Fruit fly (Drosophila melanogaster) whole organism, pupa: ENCODE measurements around the gene CG13609.

ENCODE experiments used
- CG10348 ChIP-seq: fragments of 200-800 bp; sonication (Bioruptor generic); IDR thresholded peaks from 2 replicates; pipeline ENCODE4 v1.3.6; 2022; ENCODE audit warnings: missing biosample characterization, missing genetic modification characterization
- CG12605 ChIP-seq: fragments of 200-800 bp; sonication (Bioruptor generic); IDR thresholded peaks from 2 replicates; pipeline ENCODE4 v1.3.6; 2022; ENCODE audit warnings: missing biosample characterization, missing genetic modification characterization
- CG13204 ChIP-seq: fragments of 200-800 bp; sonication (Bioruptor generic); optimal IDR thresholded peaks from 2 replicates; lab custom pipeline; 2018; ENCODE audit warnings: missing biosample characterization, mild to moderate bottlenecking, missing genetic modification characterization, moderate library complexity
- CG14655 ChIP-seq: fragments of 200-800 bp; sonication (Bioruptor generic); optimal IDR thresholded peaks from 3 replicates; lab custom pipeline; 2017; ENCODE audit warnings: mild to moderate bottlenecking, missing biosample characterization, missing genetic modification reagents, missing genetic modification characterization
- CG15710 ChIP-seq: fragments of 200-800 bp; sonication (Bioruptor generic); optimal IDR thresholded peaks from 2 replicates; lab custom pipeline; 2018; ENCODE audit warnings: missing biosample characterization, mild to moderate bottlenecking, missing genetic modification characterization, moderate library complexity
- CG17806 ChIP-seq: fragments of 200-800 bp; sonication (Bioruptor generic); optimal IDR thresholded peaks from 2 replicates; lab custom pipeline; 2018; ENCODE audit warnings: missing biosample characterization, mild to moderate bottlenecking, missing genetic modification characterization, moderate library complexity
- CG32121 ChIP-seq: fragments of 200-800 bp; sonication (Bioruptor generic); IDR thresholded peaks from 2 replicates; pipeline ENCODE4 v1.3.6; 2022; ENCODE audit warnings: missing biosample characterization, missing genetic modification characterization
- CG34367 ChIP-seq: fragments of 200-800 bp; sonication (Bioruptor generic); optimal IDR thresholded peaks from 2 replicates; lab custom pipeline; 2018; ENCODE audit warnings: missing biosample characterization, mild to moderate bottlenecking, missing genetic modification characterization
- CG4496 ChIP-seq: fragments of 200-800 bp; sonication (Bioruptor generic); IDR thresholded peaks from 3 replicates; pipeline ENCODE4 v1.3.6; 2022; ENCODE audit warnings: missing biosample characterization, missing genetic modification characterization
- CG8159 ChIP-seq: fragments of 200-800 bp; sonication (Bioruptor generic); optimal IDR thresholded peaks from 3 replicates; lab custom pipeline; 2018; ENCODE audit warnings: missing biosample characterization, mild to moderate bottlenecking, missing genetic modification characterization, moderate library complexity
- CG8301 ChIP-seq: fragments of 200-800 bp; sonication (Bioruptor generic); optimal IDR thresholded peaks from 2 replicates; lab custom pipeline; 2018; ENCODE audit warnings: missing biosample characterization, mild to moderate bottlenecking, missing genetic modification characterization
- CG9948 ChIP-seq: fragments of 200-800 bp; sonication (Bioruptor generic); optimal IDR thresholded peaks from 2 replicates; lab custom pipeline; 2018; ENCODE audit warnings: missing biosample characterization, mild to moderate bottlenecking, missing genetic modification characterization, moderate library complexity
- D1 ChIP-seq: fragments of 200-800 bp; sonication (Bioruptor generic); optimal IDR thresholded peaks from 2 replicates; lab custom pipeline; 2018; ENCODE audit warnings: missing biosample characterization, mild to moderate bottlenecking, missing genetic modification characterization, moderate library complexity
- EcR ChIP-seq: fragments of 200-800 bp; sonication (Bioruptor generic); optimal IDR thresholded peaks from 3 replicates; lab custom pipeline; 2019; ENCODE audit warnings: missing biosample characterization, missing genetic modification characterization, mild to moderate bottlenecking, moderate library complexity, missing genetic modification reagents
- Ets98B ChIP-seq: fragments of 200-800 bp; sonication (Bioruptor generic); IDR thresholded peaks from 2 replicates; pipeline ENCODE4 v1.3.6; 2022; ENCODE audit warnings: missing biosample characterization, missing genetic modification characterization
- Pif1A ChIP-seq: fragments of 200-800 bp; sonication (Bioruptor generic); optimal IDR thresholded peaks from 3 replicates; lab custom pipeline; 2016; ENCODE audit warnings: missing biosample characterization, missing genetic modification characterization
- Pif1B ChIP-seq: fragments of 200-800 bp; sonication (Bioruptor generic); optimal IDR thresholded peaks from 3 replicates; lab custom pipeline; 2016; ENCODE audit warnings: missing biosample characterization, missing genetic modification characterization
- Snoo ChIP-seq: fragments of 200-800 bp; sonication (Bioruptor generic); optimal IDR thresholded peaks from 3 replicates; lab custom pipeline; 2017; ENCODE audit warnings: missing biosample characterization, mild to moderate bottlenecking, missing genetic modification characterization, inconsistent platforms
- fd96Ca ChIP-seq: fragments of 200-800 bp; sonication (Bioruptor generic); IDR thresholded peaks from 3 replicates; pipeline ENCODE4 v1.3.6; 2022; ENCODE audit warnings: missing biosample characterization, missing genetic modification characterization
- gl ChIP-seq: fragments of 200-800 bp; sonication (Bioruptor generic); optimal IDR thresholded peaks from 2 replicates; lab custom pipeline; 2018; ENCODE audit warnings: missing biosample characterization, mild to moderate bottlenecking, missing genetic modification characterization
- rn ChIP-seq: fragments of 200-800 bp; sonication (Bioruptor generic); IDR thresholded peaks from 2 replicates; pipeline ENCODE4 v1.3.6; 2022; ENCODE audit warnings: missing biosample characterization, missing genetic modification characterization

CG13609 gene

DNA sequence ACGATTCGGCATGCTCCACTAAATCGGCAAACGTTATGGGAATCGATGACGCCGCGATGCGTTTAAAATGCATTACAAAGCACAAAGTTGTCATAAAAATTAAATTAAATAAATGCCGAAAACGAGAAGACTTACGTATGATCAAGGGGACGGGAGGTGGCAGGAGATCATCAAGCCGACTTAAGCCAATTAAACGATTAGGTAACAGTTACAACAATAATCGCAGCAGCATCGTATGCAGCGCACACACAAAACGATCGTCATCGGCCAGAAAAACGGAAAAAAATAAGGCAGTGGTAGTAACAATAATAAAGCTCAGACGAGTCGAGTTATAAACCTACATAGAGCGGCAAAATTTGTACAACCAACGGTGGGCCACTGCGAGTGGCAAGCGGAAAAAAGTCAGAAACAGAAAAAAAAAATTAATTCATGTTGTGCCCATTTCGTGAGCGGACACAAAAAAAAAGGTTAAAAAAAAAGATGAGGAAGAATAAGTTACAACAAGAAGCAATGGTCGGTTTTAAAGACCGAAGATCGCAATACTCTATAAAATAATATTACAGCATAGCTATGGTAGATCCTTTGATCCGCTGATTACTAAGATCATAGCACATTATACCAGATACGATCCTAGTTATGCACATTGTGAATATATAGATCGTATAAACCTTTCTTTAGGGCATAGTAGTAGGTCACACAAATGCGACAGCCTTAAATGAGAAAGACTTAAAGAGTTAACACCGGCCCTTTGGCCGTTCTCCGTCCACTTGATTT lies 20.3 kb upstream of the CG13609 start:
- peak; percentile 24 for TF ChIP-seq CG17806
- TF ChIP-seq CG34367, result peak; percentile 43
- peak; percentile 38 for TF ChIP-seq Pif1B (GFP tag; lab: Kevin White, UChicago)
- TF ChIP-seq EcR (GFP tag; lab: Kevin White, UChicago), result no peak
- TF ChIP-seq CG9948 (tag; lab: Kevin White, UChicago), result peak; percentile 8
- peak; percentile 21 for TF ChIP-seq CG14655 (GFP tag; lab: Kevin White, UChicago)
- TF ChIP-seq CG10348 (GFP tag; lab: Robert Waterston, UW), result no peak
- TF ChIP-seq CG8301 (tag; lab: Kevin White, UChicago), result peak; percentile 3
- peak; percentile 57 for TF ChIP-seq Snoo (tag; lab: Kevin White, UChicago)
- no peak for TF ChIP-seq gl (tag; lab: Kevin White, UChicago)
- TF ChIP-seq Pif1A (GFP tag; lab: Kevin White, UChicago), result peak; percentile 47
- TF ChIP-seq CG12605 (GFP tag; lab: Robert Waterston, UW), result peak; percentile 39; the same call in 1 of the 2 replicates
- TF ChIP-seq CG13204 (GFP tag; lab: Kevin White, UChicago), result no peak
- no peak for TF ChIP-seq CG32121 (GFP tag; lab: Robert Waterston, UW)
- peak; percentile 33 for TF ChIP-seq CG15710
- TF ChIP-seq CG8159 (tag; lab: Kevin White, UChicago), result peak; percentile 40
- peak; percentile 9; the same call in 1 of the 3 replicates for TF ChIP-seq CG4496 (GFP tag; lab: Robert Waterston, UW)
- no peak for TF ChIP-seq Ets98B (GFP tag; lab: Robert Waterston, UW)
- TF ChIP-seq rn, result no peak
- TF ChIP-seq D1 (tag; lab: Kevin White, UChicago), result no peak
- peak; percentile 34; the same call in 1 of the 3 replicates for TF ChIP-seq fd96Ca
- TF ChIP-seq, all 21 proteins: peak for 13

DNA sequence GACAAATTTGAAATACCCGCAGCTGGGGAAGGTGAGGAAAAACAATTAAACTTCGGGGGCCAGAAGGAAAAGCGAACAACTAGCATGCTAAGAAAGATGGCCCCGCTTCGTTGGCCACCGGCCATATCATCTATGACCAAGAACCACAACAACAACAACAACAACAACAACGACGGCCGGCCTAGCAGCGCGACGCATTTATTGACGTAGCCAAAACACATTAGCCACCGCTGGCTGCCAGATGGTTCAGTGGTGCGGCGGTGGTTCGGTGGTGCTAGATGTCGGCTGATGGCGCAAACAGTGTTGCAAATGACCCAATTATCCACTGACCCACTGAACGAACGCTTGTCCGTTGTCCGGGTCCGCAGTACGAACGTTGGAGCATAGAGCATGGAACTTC lies 13.2 kb upstream of the CG13609 start:
- no peak for TF ChIP-seq CG4496 (GFP tag; lab: Robert Waterston, UW)
- no peak for TF ChIP-seq gl (tag; lab: Kevin White, UChicago)
- no peak for TF ChIP-seq EcR (GFP tag; lab: Kevin White, UChicago)
- no peak for TF ChIP-seq rn
- no peak for TF ChIP-seq fd96Ca
- no peak for TF ChIP-seq CG8301 (tag; lab: Kevin White, UChicago)
- TF ChIP-seq Snoo (tag; lab: Kevin White, UChicago), result no peak
- TF ChIP-seq CG17806, result no peak
- no peak for TF ChIP-seq Pif1B (GFP tag; lab: Kevin White, UChicago)
- TF ChIP-seq CG10348 (GFP tag; lab: Robert Waterston, UW), result no peak
- no peak for TF ChIP-seq Pif1A (GFP tag; lab: Kevin White, UChicago)

DNA sequence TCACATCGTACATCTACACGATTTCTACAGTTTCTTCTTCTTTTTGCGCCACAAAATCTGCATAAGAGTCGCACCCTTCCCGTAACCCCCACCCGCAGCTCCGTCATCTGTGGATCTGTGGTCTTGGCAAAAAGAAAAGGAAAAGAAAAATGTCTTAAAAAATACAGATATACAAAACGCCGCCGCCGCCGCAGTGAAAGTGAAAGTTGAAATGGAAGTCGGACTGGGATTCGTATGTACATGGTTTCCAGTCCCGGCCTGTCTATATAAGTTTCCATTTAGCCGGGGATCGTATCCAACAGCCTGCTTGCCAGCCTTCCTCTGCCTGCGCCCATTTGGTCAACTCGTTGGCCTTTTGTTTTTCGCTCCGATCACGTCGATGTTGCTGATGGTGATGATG lies 10.8 kb upstream of the CG13609 start:
- no peak for TF ChIP-seq CG32121 (GFP tag; lab: Robert Waterston, UW)
- no peak for TF ChIP-seq CG9948 (tag; lab: Kevin White, UChicago)

DNA sequence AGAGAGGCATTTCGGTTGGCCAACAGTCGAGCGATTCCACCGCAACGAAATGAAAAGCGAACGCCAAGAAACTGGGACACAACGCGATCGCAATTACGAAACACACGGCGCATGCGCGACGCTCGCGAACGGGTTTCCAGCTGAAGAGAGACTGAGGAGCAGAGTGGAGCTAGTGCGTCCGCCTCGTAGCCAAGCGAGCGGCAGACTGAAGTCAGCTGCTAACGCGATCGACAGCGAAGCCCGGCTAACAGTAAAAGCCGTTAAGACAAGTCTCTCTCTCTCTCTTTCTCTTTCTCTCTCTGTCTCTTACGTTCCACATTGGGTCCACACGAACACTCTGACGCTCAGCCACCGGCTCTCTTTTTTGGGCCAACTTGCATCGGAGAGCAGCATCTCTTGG lies 8.3 kb upstream of the CG13609 start, which contains the start of gene CG17786:
CG17786 (minus strand) TSS at position 154 of the 400 bp plus-strand sequence.
- TF ChIP-seq CG34367 (no peak), CG4496 (GFP tag; lab: Robert Waterston, UW) (peak; percentile 29; the same call in 2 of the 3 replicates), fd96Ca (0 out of 3 replicates have a peak, but pooled peaks have one; percentile 22), CG8301 (tag; lab: Kevin White, UChicago) (no peak), CG10348 (GFP tag; lab: Robert Waterston, UW) (no peak), EcR (GFP tag; lab: Kevin White, UChicago) (peak; percentile 31), Ets98B (GFP tag; lab: Robert Waterston, UW) (peak; percentile 48; the same call in 1 of the 2 replicates), CG8159 (tag; lab: Kevin White, UChicago) (no peak), Snoo (tag; lab: Kevin White, UChicago) (peak; percentile 40), CG17806 (no peak), CG9948 (tag; lab: Kevin White, UChicago) (no peak), CG12605 (GFP tag; lab: Robert Waterston, UW) (peak; percentile 61; the same call in 1 of the 2 replicates), Pif1A (GFP tag; lab: Kevin White, UChicago) (peak; percentile 12), D1 (tag; lab: Kevin White, UChicago) (no peak), CG32121 (GFP tag; lab: Robert Waterston, UW) (peak; percentile 43; the same call in 1 of the 2 replicates), gl (tag; lab: Kevin White, UChicago) (no peak), CG14655 (GFP tag; lab: Kevin White, UChicago) (no peak), Pif1B (GFP tag; lab: Kevin White, UChicago) (no peak), rn (no peak), CG13204 (GFP tag; lab: Kevin White, UChicago) (peak; percentile 82), CG15710 (no peak)
- TF ChIP-seq, all 21 proteins: peak for 9

DNA sequence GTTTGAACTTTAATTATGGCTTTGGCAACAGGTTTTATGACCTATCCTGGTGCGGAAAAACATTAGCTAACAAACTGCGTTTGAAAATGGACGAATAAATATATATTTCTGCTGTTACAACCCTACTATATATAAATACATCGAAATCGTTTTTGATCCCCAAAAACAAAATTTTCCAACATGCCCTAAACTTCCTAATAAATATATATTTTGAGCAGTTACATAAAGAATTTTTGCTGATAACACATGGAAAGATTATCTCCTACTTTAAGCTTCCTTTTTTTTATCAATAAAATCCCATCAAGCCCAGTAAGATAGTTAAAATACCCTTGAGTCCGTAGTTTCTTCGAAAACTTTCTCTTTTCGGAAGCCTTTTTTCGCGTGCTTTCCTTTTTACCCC lies 7.7 kb upstream of the CG13609 start:
- TF ChIP-seq CG8301 (tag; lab: Kevin White, UChicago) (peak; percentile 1), EcR (GFP tag; lab: Kevin White, UChicago) (no peak)

DNA sequence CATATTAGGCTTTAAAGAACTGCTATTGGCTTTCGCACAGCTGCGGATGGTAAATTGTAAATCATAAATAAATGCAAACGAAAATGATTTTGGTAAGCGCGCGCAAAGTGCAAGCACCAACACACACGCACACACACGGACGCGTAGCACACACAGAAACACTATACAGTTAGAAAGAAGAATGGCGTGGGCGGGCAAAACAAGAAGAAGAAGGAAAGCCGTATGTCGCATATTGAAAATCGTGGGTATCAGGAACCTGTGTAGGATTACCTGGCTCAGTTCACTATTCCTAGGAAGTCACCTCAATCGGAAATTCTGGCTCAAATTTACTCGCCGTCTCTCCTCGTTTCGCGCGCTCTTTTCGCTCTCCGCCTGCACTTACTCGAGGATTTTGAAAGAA lies 6.0 kb upstream of the CG13609 start, which contains the start of gene cav:
cav (plus strand) TSS at position 259 of the 400 bp plus-strand sequence.
- TF ChIP-seq CG14655 (GFP tag; lab: Kevin White, UChicago), result no peak
- no peak for TF ChIP-seq Pif1B (GFP tag; lab: Kevin White, UChicago)
- no peak for TF ChIP-seq CG12605 (GFP tag; lab: Robert Waterston, UW)
- TF ChIP-seq CG8301 (tag; lab: Kevin White, UChicago), result no peak
- TF ChIP-seq CG34367, result no peak
- no peak for TF ChIP-seq CG9948 (tag; lab: Kevin White, UChicago)
- TF ChIP-seq CG8159 (tag; lab: Kevin White, UChicago), result no peak
- no peak for TF ChIP-seq CG17806
- no peak for TF ChIP-seq Snoo (tag; lab: Kevin White, UChicago)
- no peak for TF ChIP-seq gl (tag; lab: Kevin White, UChicago)
- TF ChIP-seq CG4496 (GFP tag; lab: Robert Waterston, UW), result no peak
- TF ChIP-seq D1 (tag; lab: Kevin White, UChicago), result no peak
- TF ChIP-seq rn, result no peak
- no peak for TF ChIP-seq Ets98B (GFP tag; lab: Robert Waterston, UW)
- no peak for TF ChIP-seq CG10348 (GFP tag; lab: Robert Waterston, UW)
- TF ChIP-seq, all 21 proteins: peak for 0
